Fruit fly (Drosophila melanogaster): ENCODE data around the gene pns.

Gene pns

dm6 chr3L:1579169-1579853 lies 42.4 kb downstream of the pns start (continued):
- TF ChIP-seq dysf (GFP tag; IDR thresholded peaks at IDR 0.05): no peak; the same call in 1 of the 3 replicates
- peak; percentile 58 for TF ChIP-seq Bdp1 (GFP tag; optimal IDR thresholded peaks at IDR 0.05)
- peak; percentile 38 for TF ChIP-seq CG18476 (GFP tag; optimal IDR thresholded peaks at IDR 0.05)
- peak; percentile 85 for TF ChIP-seq CG9727 (GFP tag; optimal IDR thresholded peaks at IDR 0.05)
- peak; percentile 36 for TF ChIP-seq CG30403 (GFP tag; optimal IDR thresholded peaks at IDR 0.05)
- TF ChIP-seq CG4328 (GFP tag; optimal IDR thresholded peaks at IDR 0.05): peak; percentile 71
- TF ChIP-seq sd (tag; optimal IDR thresholded peaks at IDR 0.05): peak; percentile 86
- TF ChIP-seq CG12299 (tag; optimal IDR thresholded peaks at IDR 0.05): peak; percentile 51
- peak; percentile 95 for TF ChIP-seq HLHmδ (GFP tag; optimal IDR thresholded peaks at IDR 0.05)
- TF ChIP-seq unpg (GFP tag; optimal IDR thresholded peaks at IDR 0.05): peak; percentile 60
- TF ChIP-seq chif (GFP tag; optimal IDR thresholded peaks at IDR 0.05): peak in 1 of 2 experiments; percentile 58
- TF ChIP-seq CG31441 (GFP tag; IDR thresholded peaks at IDR 0.05): peak; percentile 62; the same call in 1 of the 2 replicates
- no peak for TF ChIP-seq CG34422 (GFP tag; IDR thresholded peaks at IDR 0.05)
- TF ChIP-seq amos (GFP tag; IDR thresholded peaks at IDR 0.05; ENCODE audit: partially characterized antibody): no peak
- peak; percentile 6 for TF ChIP-seq CG9437 (GFP tag; optimal IDR thresholded peaks at IDR 0.05)
- peak; percentile 86 for TF ChIP-seq Med (GFP tag)
- peak; percentile 48 for TF ChIP-seq pros (GFP tag; optimal IDR thresholded peaks at IDR 0.05)
- TF ChIP-seq CG3847 (GFP tag; IDR thresholded peaks at IDR 0.05): no peak
- TF ChIP-seq B-H1 (GFP tag; IDR thresholded peaks at IDR 0.05): no peak
- TF ChIP-seq shn (GFP tag; optimal IDR thresholded peaks at IDR 0.05): peak; percentile 69
- TF ChIP-seq otp (GFP tag; IDR thresholded peaks at IDR 0.05): peak; percentile 75; the same call in 2 of the 3 replicates
- no peak for TF ChIP-seq peb (GFP tag; IDR thresholded peaks at IDR 0.05)
- peak; percentile 10 for TF ChIP-seq kah (GFP tag; optimal IDR thresholded peaks at IDR 0.05)
- TF ChIP-seq gfzf (GFP tag; optimal IDR thresholded peaks at IDR 0.05): no peak
- TF ChIP-seq CG1603 (tag; optimal IDR thresholded peaks at IDR 0.05): peak; percentile 81
- no peak for TF ChIP-seq hbn (GFP tag; IDR thresholded peaks at IDR 0.05; ENCODE audit: partially characterized antibody)
- 0 out of 3 replicates have a peak, but pooled peaks have one; percentile 32 for TF ChIP-seq CG2889 (GFP tag; IDR thresholded peaks at IDR 0.05)
- no peak for TF ChIP-seq D (optimal IDR thresholded peaks at IDR 0.05)
- peak; percentile 84 for TF ChIP-seq D (GFP tag; optimal IDR thresholded peaks at IDR 0.05)
- peak; percentile 43 for TF ChIP-seq stwl (tag; optimal IDR thresholded peaks at IDR 0.05)
- no peak for TF ChIP-seq usp (GFP tag; optimal IDR thresholded peaks at IDR 0.05)
- peak; percentile 52 for TF ChIP-seq trem (tag; optimal IDR thresholded peaks at IDR 0.05)
- TF ChIP-seq CG11247 (GFP tag; IDR thresholded peaks at IDR 0.05): no peak
- TF ChIP-seq btn (GFP tag; optimal IDR thresholded peaks at IDR 0.05): peak; percentile 60
- peak; percentile 63 for TF ChIP-seq mirr (GFP tag; optimal IDR thresholded peaks at IDR 0.05)
- no peak for TF ChIP-seq CG7372 (GFP tag; IDR thresholded peaks at IDR 0.05)
- no peak for TF ChIP-seq Dad (GFP tag; optimal IDR thresholded peaks at IDR 0.05)
- TF ChIP-seq Scr (GFP tag; IDR thresholded peaks at IDR 0.05; ENCODE audit: partially characterized antibody): no peak
- peak; percentile 41 for TF ChIP-seq ewg (GFP tag; optimal IDR thresholded peaks at IDR 0.05)
- TF ChIP-seq CG32767 (GFP tag; IDR thresholded peaks at IDR 0.05): no peak
- TF ChIP-seq CG12769 (tag; optimal IDR thresholded peaks at IDR 0.05): peak; percentile 50
- TF ChIP-seq Fer1 (GFP tag; optimal IDR thresholded peaks at IDR 0.05): peak; percentile 78
- no peak for TF ChIP-seq CG14860 (GFP tag; IDR thresholded peaks at IDR 0.05; ENCODE audit: partially characterized antibody)
- 0 out of 2 replicates have a peak, but pooled peaks have one; percentile 13 for TF ChIP-seq CG14014 (GFP tag; IDR thresholded peaks at IDR 0.05)
- TF ChIP-seq CG15269 (tag; optimal IDR thresholded peaks at IDR 0.05): peak; percentile 55
- TF ChIP-seq Lim3 (GFP tag; IDR thresholded peaks at IDR 0.05): no peak
- no peak for TF ChIP-seq Dref (GFP tag; IDR thresholded peaks at IDR 0.05)
- TF ChIP-seq Ravus (GFP tag; IDR thresholded peaks at IDR 0.05): no peak
- TF ChIP-seq CG5180 (GFP tag; optimal IDR thresholded peaks at IDR 0.05): peak; percentile 74
- no peak for TF ChIP-seq dati (GFP tag; IDR thresholded peaks at IDR 0.05)

All from whole organism, embryonic.